Fruit fly (Drosophila melanogaster) S2 (cell line): ENCODE results near the gene tth.

Source experiments
- CG8478 ChIP-seq: fragments of >200 bp; optimal IDR thresholded peaks from 2 replicates; lab custom pipeline; 2018
- CTCF ChIP-seq, 2 experiments: fragments of >200 bp; optimal IDR thresholded peaks; 2 replicates each; lab custom pipeline; 2018

DNA sequence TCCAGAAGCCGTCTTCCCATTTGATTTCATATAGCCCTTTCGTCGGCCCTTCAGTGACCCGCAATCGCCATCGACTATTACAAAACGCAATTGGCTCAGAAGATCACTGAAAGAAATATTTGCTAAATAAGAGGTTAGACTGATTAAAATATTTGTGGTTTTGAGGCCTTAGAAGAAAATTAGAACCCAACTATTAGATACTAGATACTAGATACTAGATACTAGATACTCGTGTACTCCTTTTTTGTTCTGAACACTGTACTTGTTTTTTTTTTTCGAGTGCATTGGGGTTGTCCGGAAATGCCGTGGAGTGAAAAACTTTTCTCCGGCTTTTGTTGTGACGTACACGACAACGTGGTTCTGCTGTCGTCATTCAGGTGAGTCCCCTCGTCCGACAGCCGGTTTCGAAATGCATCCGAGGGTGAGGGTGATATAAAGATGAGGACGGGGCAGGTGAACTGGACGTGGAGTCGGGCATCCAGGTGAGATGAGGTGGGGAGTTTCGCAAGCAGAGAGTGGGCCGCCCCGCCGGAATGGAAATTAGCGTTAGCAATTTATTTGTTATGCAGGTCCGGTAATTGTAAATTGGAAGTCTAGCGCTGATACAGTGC, 14.0 kb upstream of the tth start:
- TF ChIP-seq CTCF (optimal IDR thresholded peaks at IDR 0.05; lab: Kevin White, UChicago) (no peak), CG8478 (no peak)
